Worm (Caenorhabditis elegans) whole organism, L4/young adult: ENCODE data around the gene hdl-2.

Source experiments
- dao-5 ChIP-seq: sonication (generic microtip); optimal IDR thresholded peaks from 2 replicates; lab custom pipeline; 2016; ENCODE audit warnings: missing genotype, missing genetic modification characterization, moderate library complexity, missing compliant biosample characterization
- him-1 ChIP-seq: sonication (generic microtip); optimal IDR thresholded peaks from 2 replicates; lab custom pipeline; 2016; ENCODE audit warnings: missing genotype, missing genetic modification reagents, missing genetic modification characterization, missing compliant biosample characterization

- TF ChIP-seq him-1 (tag; lab: Kevin White, UChicago) (no peak), dao-5 (no peak)
These were observed 14.6 kb downstream of the hdl-2 start, which contains the start of gene oma-1 for ce11 chrIV:8888525-8889026.
